Worm (Caenorhabditis elegans) whole organism, early embryonic: ENCODE results near the gene toca-2.
"Not testable (repeated sequence)": the region's sequence is repeated elsewhere in the genome, so short reads cannot be mapped to it uniquely, and the experiment has no call there.

Experiments
- B0310.2 ChIP-seq: sonication (generic microtip); optimal IDR thresholded peaks from 2 replicates; lab custom pipeline; 2016; ENCODE audit warnings: mild to moderate bottlenecking, missing genetic modification characterization, missing compliant biosample characterization
- F13C5.2 ChIP-seq: sonication (generic microtip); optimal IDR thresholded peaks from 2 replicates; lab custom pipeline; 2017; ENCODE audit warnings: mild to moderate bottlenecking, missing genetic modification characterization, inconsistent platforms, missing compliant biosample characterization
- aly-1 ChIP-seq: sonication (generic microtip); optimal IDR thresholded peaks from 2 replicates; lab custom pipeline; 2016; ENCODE audit warnings: missing genetic modification characterization, missing compliant biosample characterization
- ama-1 ChIP-seq: fragments of 150-350 bp; optimal IDR thresholded peaks from 2 replicates; lab custom pipeline; 2014
- ceh-13 ChIP-seq: fragments of 200-800 bp; sonication (Bioruptor generic); optimal IDR thresholded peaks from 2 replicates; lab custom pipeline; 2018; ENCODE audit warnings: mild to moderate bottlenecking, missing genetic modification characterization, missing compliant biosample characterization
- ceh-36 ChIP-seq: sonication (generic microtip); optimal IDR thresholded peaks from 2 replicates; lab custom pipeline; 2016; ENCODE audit warnings: missing genetic modification characterization, inconsistent platforms, missing compliant biosample characterization
- ets-7 ChIP-seq: sonication (generic microtip); optimal IDR thresholded peaks from 2 replicates; lab custom pipeline; 2016; ENCODE audit warnings: missing genotype, missing genetic modification characterization, missing compliant biosample characterization
- flt-1 ChIP-seq: fragments of 200-800 bp; sonication (Bioruptor generic); IDR thresholded peaks from 2 replicates; pipeline ENCODE4 v1.3.6; 2022; ENCODE audit warnings: missing genetic modification characterization, missing compliant biosample characterization
- hmbx-1 ChIP-seq: sonication (generic microtip); optimal IDR thresholded peaks from 2 replicates; lab custom pipeline; 2016; ENCODE audit warnings: mild to moderate bottlenecking, missing genetic modification characterization, missing compliant biosample characterization
- hmg-4 ChIP-seq: fragments of 200-800 bp; sonication (Bioruptor generic); optimal IDR thresholded peaks from 2 replicates; lab custom pipeline; 2018; ENCODE audit warnings: mild to moderate bottlenecking, missing genetic modification characterization, missing compliant biosample characterization
- hnd-1 ChIP-seq: sonication (generic microtip); optimal IDR thresholded peaks from 2 replicates; lab custom pipeline; 2016; ENCODE audit warnings: missing genetic modification characterization, missing compliant biosample characterization
- pes-1 ChIP-seq: fragments of 200-800 bp; sonication (Bioruptor generic); IDR thresholded peaks from 2 replicates; pipeline ENCODE4 v1.3.6; 2022; ENCODE audit warnings: missing genetic modification reagents, missing genetic modification characterization, missing compliant biosample characterization
- scrt-1 ChIP-seq: fragments of 200-800 bp; sonication (Bioruptor generic); IDR thresholded peaks from 2 replicates; pipeline ENCODE4 v1.3.6; 2022; ENCODE audit warnings: missing genetic modification characterization, missing compliant biosample characterization
- sea-1 ChIP-seq: fragments of 200-800 bp; sonication (Bioruptor generic); conservative IDR thresholded peaks from 2 replicates; pipeline ENCODE4 v1.3.6; 2022; ENCODE audit warnings: missing genetic modification characterization, missing compliant biosample characterization
- tbx-11 ChIP-seq: fragments of 200-800 bp; sonication (Bioruptor generic); IDR thresholded peaks from 2 replicates; pipeline ENCODE4 v1.3.6; 2022; ENCODE audit warnings: missing genetic modification characterization, missing compliant biosample characterization
- tbx-37 ChIP-seq: fragments of 200-800 bp; sonication (Bioruptor generic); conservative IDR thresholded peaks from 2 replicates; pipeline ENCODE4 v1.3.6; 2022; ENCODE audit warnings: missing genetic modification reagents, missing genetic modification characterization, missing compliant biosample characterization
- tra-4 ChIP-seq: sonication (generic microtip); optimal IDR thresholded peaks from 2 replicates; lab custom pipeline; 2017; ENCODE audit warnings: missing genetic modification characterization, missing compliant biosample characterization

The toca-2 gene

DNA sequence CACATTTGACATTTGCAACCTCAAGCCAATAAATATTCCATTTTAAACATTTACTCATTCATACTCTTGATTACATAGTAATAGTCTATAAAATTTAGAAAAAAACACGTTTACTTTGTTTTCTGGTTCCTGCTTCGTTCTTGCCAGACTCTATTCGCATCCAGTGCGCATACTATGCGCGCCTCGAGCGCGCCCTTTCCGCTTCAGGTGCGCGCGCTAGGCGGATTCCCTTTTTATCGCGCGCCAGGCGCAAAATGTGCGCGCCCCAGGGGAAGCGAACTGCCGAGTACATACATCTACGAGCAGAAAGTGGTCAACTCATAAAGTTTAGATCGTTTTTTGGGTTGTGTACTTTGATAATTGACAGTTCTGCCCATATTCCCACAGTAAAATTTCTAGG lies 14.3 kb upstream of the toca-2 start:
- no peak for TF ChIP-seq tbx-37 (GFP tag; lab: Robert Waterston, UW)
- TF ChIP-seq hmg-4 (GFP tag; lab: Kevin White, UChicago): no peak
- TF ChIP-seq ets-7: no peak
- no peak for TF ChIP-seq pes-1 (GFP tag; lab: Robert Waterston, UW)
- TF ChIP-seq ceh-36 (tag; lab: Kevin White, UChicago): no peak
- no peak for TF ChIP-seq sea-1 (GFP tag; lab: Robert Waterston, UW)
- no peak for TF ChIP-seq flt-1 (GFP tag; lab: Robert Waterston, UW)
- TF ChIP-seq hnd-1 (tag; lab: Kevin White, UChicago): no peak
- TF ChIP-seq B0310.2 (tag; lab: Kevin White, UChicago): no peak
- no peak for TF ChIP-seq tra-4 (tag; lab: Kevin White, UChicago)
- TF ChIP-seq ama-1 (lab: Kevin White, UChicago): no peak
- TF ChIP-seq ceh-13 (GFP tag; lab: Kevin White, UChicago): no peak
- no peak for TF ChIP-seq tbx-11
- no peak for TF ChIP-seq scrt-1 (GFP tag; lab: Robert Waterston, UW)
- no peak for TF ChIP-seq hmbx-1
- no peak for TF ChIP-seq F13C5.2 (tag; lab: Kevin White, UChicago)
- no peak for TF ChIP-seq aly-1

DNA sequence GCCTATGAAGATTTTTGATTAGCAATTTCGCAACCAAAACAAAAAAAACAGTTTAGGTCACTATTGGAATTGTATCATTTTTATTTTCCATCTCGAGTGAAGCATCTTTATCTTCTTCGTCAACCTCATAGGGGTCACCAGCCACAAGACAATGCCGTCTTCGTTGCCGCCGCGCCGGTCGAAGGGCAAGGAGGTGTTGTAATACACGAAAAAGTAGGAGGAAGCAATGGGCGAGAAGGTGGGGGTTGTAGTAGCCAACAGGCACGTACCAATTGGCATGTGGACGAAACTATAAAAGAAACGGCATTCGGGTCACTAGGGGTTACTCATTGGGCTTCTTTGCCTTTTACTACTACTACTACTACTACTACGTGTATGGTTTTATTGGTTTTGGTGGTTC lies 13.7 kb upstream of the toca-2 start:
- no peak for TF ChIP-seq flt-1 (GFP tag; lab: Robert Waterston, UW)
- TF ChIP-seq ama-1 (lab: Kevin White, UChicago): no peak
- TF ChIP-seq aly-1: no peak

DNA sequence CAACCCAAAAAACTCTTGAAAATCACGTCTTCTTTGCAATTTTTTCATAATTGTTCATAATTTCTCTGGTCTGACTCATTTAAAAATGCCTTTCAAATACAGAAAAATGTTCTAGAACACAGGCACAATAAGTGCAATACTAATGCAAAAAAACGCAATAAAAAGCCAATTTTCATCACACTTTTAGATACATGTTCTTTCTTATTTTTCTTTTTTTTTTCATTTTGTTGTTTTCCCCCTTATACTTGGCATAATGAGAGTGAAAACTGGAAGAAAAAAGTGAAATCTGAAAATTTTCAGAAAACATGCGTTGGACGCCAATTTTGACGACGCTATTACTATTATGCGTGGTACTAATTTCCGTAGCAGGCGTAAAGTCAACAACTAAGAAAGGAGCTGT lies 11.8 kb upstream of the toca-2 start, which contains the start of gene tyr-2:
Gene tyr-2 (plus strand): TSS at position 301 of the 400 bp plus-strand sequence.
- TF ChIP-seq F13C5.2 (tag; lab: Kevin White, UChicago) (no peak), pes-1 (GFP tag; lab: Robert Waterston, UW) (no peak), hnd-1 (tag; lab: Kevin White, UChicago) (no peak), ama-1 (lab: Kevin White, UChicago) (no peak), tbx-37 (GFP tag; lab: Robert Waterston, UW) (no peak)

DNA sequence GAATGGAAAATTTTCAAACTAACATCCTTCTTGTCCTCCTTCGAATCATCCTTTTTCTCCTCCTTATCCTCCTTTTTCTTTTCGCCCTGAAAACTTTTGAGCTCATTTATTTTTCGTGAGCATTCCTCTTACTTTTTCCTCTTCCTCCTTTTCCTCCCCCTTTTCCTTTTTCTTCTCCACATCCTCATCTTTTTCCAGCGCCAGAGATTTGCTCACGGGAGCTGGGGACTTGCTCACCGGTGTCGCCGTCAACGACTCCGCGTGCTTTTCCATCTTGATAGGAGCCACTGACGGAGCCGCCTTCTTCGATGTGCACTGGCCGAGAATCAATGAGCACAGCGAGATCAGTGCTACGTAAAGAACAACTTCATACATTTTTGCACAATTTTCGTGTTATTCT lies 7.4 kb upstream of the toca-2 start, which contains the start of gene K08E3.2:
Gene K08E3.2 (minus strand): TSS at position 375 of the 400 bp plus-strand sequence.
- TF ChIP-seq sea-1 (GFP tag; lab: Robert Waterston, UW) (no peak), ets-7 (no peak), tbx-11 (no peak), F13C5.2 (tag; lab: Kevin White, UChicago) (no peak), aly-1 (no peak), ceh-13 (GFP tag; lab: Kevin White, UChicago) (no peak), tbx-37 (GFP tag; lab: Robert Waterston, UW) (no peak), hmbx-1 (no peak), pes-1 (GFP tag; lab: Robert Waterston, UW) (no peak), B0310.2 (tag; lab: Kevin White, UChicago) (no peak)

DNA sequence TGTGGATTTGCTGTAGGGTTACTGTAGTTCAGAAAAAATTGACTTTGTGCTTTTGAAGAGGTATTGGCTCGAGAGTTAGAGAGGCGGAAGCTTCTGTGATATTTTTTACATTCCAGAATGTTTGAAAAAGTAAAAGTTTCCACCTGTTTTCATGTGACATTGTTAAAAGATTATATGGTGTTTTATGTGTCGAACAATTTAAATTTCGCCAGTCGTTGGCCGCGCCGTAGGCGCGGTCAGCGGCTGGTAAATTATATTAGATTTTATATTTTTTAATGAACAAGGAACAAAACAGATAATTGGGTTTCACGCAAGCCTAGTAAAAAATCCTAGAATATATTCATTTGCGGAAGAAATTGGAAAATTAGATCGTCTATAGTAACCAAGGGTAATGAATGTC lies 4.6 kb upstream of the toca-2 start, which contains the start of gene mlc-7:
Gene mlc-7 (plus strand): TSS at position 301 of the 400 bp plus-strand sequence.
- TF ChIP-seq sea-1 (GFP tag; lab: Robert Waterston, UW); tra-4 (tag; lab: Kevin White, UChicago); hmg-4 (GFP tag; lab: Kevin White, UChicago): not testable (repeated sequence)

DNA sequence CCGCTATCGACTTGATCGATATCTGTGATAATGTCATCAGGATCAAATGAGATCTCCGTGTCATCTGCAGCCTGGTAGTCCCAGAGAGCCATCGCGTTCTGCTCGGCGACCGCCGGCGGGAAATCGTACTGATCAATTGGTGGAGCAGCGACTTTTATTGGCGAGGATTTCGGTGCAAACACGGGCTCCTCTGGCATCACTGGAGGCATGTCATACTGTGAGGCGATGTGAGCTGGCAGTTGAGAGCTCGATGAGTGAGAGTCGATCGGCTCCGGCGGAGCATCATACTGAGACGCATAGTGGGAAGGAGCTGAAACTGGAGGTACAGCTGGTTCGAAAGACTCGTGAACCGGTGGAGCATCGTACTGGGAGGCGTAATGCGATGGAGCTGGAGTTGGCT lies 4.0 kb downstream of the toca-2 start:
- TF ChIP-seq flt-1 (GFP tag; lab: Robert Waterston, UW) (no peak), pes-1 (GFP tag; lab: Robert Waterston, UW) (no peak), B0310.2 (tag; lab: Kevin White, UChicago) (no peak), tbx-37 (GFP tag; lab: Robert Waterston, UW) (no peak), hmbx-1 (no peak), sea-1 (GFP tag; lab: Robert Waterston, UW) (no peak), ama-1 (lab: Kevin White, UChicago) (no peak), ceh-13 (GFP tag; lab: Kevin White, UChicago) (no peak), hnd-1 (tag; lab: Kevin White, UChicago) (no peak), aly-1 (no peak), tbx-11 (no peak), scrt-1 (GFP tag; lab: Robert Waterston, UW) (no peak), ets-7 (no peak), ceh-36 (tag; lab: Kevin White, UChicago) (no peak), hmg-4 (GFP tag; lab: Kevin White, UChicago) (no peak), F13C5.2 (tag; lab: Kevin White, UChicago) (no peak), tra-4 (tag; lab: Kevin White, UChicago) (no peak)

DNA sequence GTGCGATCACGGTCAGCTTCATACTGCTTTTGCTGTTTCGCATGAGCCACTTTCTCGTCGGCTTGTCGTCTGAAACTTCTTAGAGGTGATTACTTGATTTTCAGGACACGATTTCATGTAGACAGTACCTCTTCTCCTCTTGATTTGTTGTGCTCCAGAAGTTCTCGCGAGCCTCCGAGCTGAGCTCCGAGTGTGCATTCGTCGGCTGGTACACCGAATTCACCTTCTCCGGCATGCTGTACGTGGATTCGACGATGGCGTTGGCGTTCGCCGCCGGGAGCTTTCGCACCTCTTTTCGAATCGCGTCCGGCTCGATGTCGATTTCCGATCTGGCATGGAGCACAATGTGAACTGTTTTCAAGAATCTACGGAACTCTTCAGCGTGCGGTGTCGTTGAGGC lies 5.3 kb downstream of the toca-2 start:
- no peak for TF ChIP-seq flt-1 (GFP tag; lab: Robert Waterston, UW)
- no peak for TF ChIP-seq F13C5.2 (tag; lab: Kevin White, UChicago)

DNA sequence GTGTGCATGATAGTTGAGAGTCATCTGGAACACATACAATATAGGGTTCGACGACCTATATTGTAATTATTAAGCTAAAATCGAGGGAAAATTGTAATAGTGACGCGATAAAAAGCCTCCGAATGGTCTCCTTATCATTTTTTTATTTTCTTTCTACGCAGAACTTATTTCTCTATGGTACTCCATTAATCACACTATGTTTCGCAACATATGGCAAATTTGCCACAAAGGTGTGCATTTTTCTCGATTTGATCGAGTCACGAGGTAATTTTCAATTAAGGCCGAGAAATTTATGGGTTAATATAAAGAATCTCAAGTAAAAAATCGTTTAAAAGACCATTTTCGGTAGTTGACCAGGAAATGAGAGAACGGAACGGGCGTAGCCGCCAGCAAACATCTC lies 6.3 kb downstream of the toca-2 start, which contains the start of gene dbn-1:
Gene dbn-1 (minus strand): TSS at position 24 of the 400 bp plus-strand sequence.
- TF ChIP-seq hmg-4 (GFP tag; lab: Kevin White, UChicago) (no peak), hnd-1 (tag; lab: Kevin White, UChicago) (no peak), ceh-36 (tag; lab: Kevin White, UChicago) (no peak), tbx-11 (no peak), ets-7 (no peak), scrt-1 (GFP tag; lab: Robert Waterston, UW) (no peak), pes-1 (GFP tag; lab: Robert Waterston, UW) (no peak), B0310.2 (tag; lab: Kevin White, UChicago) (no peak), aly-1 (no peak), flt-1 (GFP tag; lab: Robert Waterston, UW) (no peak)
